Fruit fly (Drosophila melanogaster): ENCODE data around the gene Yp3.

DNA sequence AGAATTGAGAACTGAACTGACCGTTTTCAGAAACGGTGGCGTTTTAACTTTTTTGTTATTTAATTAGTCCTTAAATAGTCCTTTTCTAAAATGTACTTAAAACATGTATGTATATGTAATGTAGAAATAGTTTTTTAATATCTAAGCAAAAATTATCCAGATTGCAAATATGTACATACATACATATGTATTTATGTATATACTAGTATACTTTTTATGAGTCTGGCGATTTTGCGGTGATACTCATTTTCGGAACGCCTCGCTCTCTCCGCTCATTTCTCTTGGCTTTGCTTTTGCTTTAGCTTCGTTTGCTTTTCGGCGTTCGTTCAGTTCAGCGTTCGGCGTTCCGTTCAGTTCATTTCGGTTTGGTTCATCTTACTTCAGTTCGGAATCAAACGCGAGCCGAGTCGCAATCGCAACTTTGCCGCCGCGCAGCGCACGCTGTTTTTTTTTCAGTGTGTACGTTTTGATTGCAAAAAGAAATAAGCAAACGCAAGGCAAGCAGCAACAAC, 3.1 kb downstream of the Yp3 start, which contains the start of gene rdgB:
- TF ChIP-seq psq (optimal IDR thresholded peaks at IDR 0.05) (no peak), Myc (optimal IDR thresholded peaks at IDR 0.05) (no peak), h (optimal IDR thresholded peaks at IDR 0.05) (no peak), Sin3A (optimal IDR thresholded peaks at IDR 0.05) (no peak), insv (optimal IDR thresholded peaks at IDR 0.05) (no peak)

All from Kc167 (cell line).